Fruit fly (Drosophila melanogaster): Measurements from ENCODE around the gene Clp.

Clp gene

dm6 chr2L:855052-855547 lies 35.3 kb downstream of the Clp start, which contains the start of gene CG13949 (continued):
- TF ChIP-seq CG15696 (tag; optimal IDR thresholded peaks at IDR 0.05) (peak; percentile 15), CG10209 (GFP tag; optimal IDR thresholded peaks at IDR 0.05) (peak; percentile 44), Side (GFP tag; optimal IDR thresholded peaks at IDR 0.05) (peak; percentile 41), kah (GFP tag; optimal IDR thresholded peaks at IDR 0.05) (peak; percentile 1), slbo (GFP tag; IDR thresholded peaks at IDR 0.05) (peak; percentile 79), CG12104 (GFP tag; optimal IDR thresholded peaks at IDR 0.05) (peak; percentile 31), H2.0 (GFP tag; IDR thresholded peaks at IDR 0.05) (peak; percentile 80), ash1 (GFP tag; optimal IDR thresholded peaks at IDR 0.05) (no peak), CG18476 (GFP tag; optimal IDR thresholded peaks at IDR 0.05) (no peak), dati (GFP tag; IDR thresholded peaks at IDR 0.05) (peak; percentile 60; the same call in 1 of the 2 replicates), CG4730 (GFP tag; IDR thresholded peaks at IDR 0.05) (peak; percentile 30; the same call in 1 of the 2 replicates), Gug (GFP tag; IDR thresholded peaks at IDR 0.05) (peak; percentile 64), nmo (GFP tag; optimal IDR thresholded peaks at IDR 0.05) (peak; percentile 59), tin (GFP tag; optimal IDR thresholded peaks at IDR 0.05) (peak; percentile 47), CG2712 (tag; optimal IDR thresholded peaks at IDR 0.05) (peak; percentile 70), CG16815 (GFP tag; optimal IDR thresholded peaks at IDR 0.05) (no peak), CG12391 (tag; optimal IDR thresholded peaks at IDR 0.05) (peak; percentile 81), CG4854 (GFP tag; optimal IDR thresholded peaks at IDR 0.05) (peak; percentile 47), Opbp (GFP tag; IDR thresholded peaks at IDR 0.05; ENCODE audit: partially characterized antibody) (peak; percentile 63), pum (GFP tag; optimal IDR thresholded peaks at IDR 0.05) (peak; percentile 41), al (GFP tag; IDR thresholded peaks at IDR 0.05) (peak; percentile 67), Lhr (GFP tag; optimal IDR thresholded peaks at IDR 0.05) (peak; percentile 98), CG11695 (GFP tag; IDR thresholded peaks at IDR 0.05) (peak; percentile 76; the same call in 2 of the 3 replicates), CG6272 (GFP tag; IDR thresholded peaks at IDR 0.05) (peak; percentile 72), CG16863 (GFP tag; optimal IDR thresholded peaks at IDR 0.05) (peak; percentile 23), CG7928 (GFP tag; optimal IDR thresholded peaks at IDR 0.05) (no peak), prd (optimal IDR thresholded peaks at IDR 0.05) (no peak), prd (GFP tag; IDR thresholded peaks at IDR 0.05) (peak; percentile 80), CG12769 (tag; optimal IDR thresholded peaks at IDR 0.05) (peak; percentile 38), lola (GFP tag; optimal IDR thresholded peaks at IDR 0.05) (peak in 1 of 3 experiments; percentile 35), Doc2 (GFP tag; IDR thresholded peaks at IDR 0.05) (no peak), dmrt11E (tag; optimal IDR thresholded peaks at IDR 0.05) (peak; percentile 21), ranshi (GFP tag; IDR thresholded peaks at IDR 0.05) (peak; percentile 78), CG14050 (GFP tag; IDR thresholded peaks at IDR 0.05) (peak; percentile 52; the same call in 2 of the 3 replicates), CG15479 (GFP tag; optimal IDR thresholded peaks at IDR 0.05) (no peak), chn (GFP tag; optimal IDR thresholded peaks at IDR 0.05) (peak; percentile 48), CG9437 (GFP tag; optimal IDR thresholded peaks at IDR 0.05) (no peak), Ada2b (GFP tag; IDR thresholded peaks at IDR 0.05) (peak; percentile 73; the same call in 1 of the 2 replicates), CG3281 (GFP tag; optimal IDR thresholded peaks at IDR 0.05) (peak; percentile 46), yki (optimal IDR thresholded peaks at IDR 0.05) (no peak), oc (tag; optimal IDR thresholded peaks at IDR 0.05) (peak; percentile 60), Bgb (GFP tag; IDR thresholded peaks at IDR 0.05; ENCODE audit: partially characterized antibody) (peak; percentile 65; the same call in 1 of the 2 replicates), trem (tag; optimal IDR thresholded peaks at IDR 0.05) (peak; percentile 63), usp (GFP tag; optimal IDR thresholded peaks at IDR 0.05) (no peak)
